Worm (Caenorhabditis elegans): ENCODE measurements around the gene fip-1.

DNA sequence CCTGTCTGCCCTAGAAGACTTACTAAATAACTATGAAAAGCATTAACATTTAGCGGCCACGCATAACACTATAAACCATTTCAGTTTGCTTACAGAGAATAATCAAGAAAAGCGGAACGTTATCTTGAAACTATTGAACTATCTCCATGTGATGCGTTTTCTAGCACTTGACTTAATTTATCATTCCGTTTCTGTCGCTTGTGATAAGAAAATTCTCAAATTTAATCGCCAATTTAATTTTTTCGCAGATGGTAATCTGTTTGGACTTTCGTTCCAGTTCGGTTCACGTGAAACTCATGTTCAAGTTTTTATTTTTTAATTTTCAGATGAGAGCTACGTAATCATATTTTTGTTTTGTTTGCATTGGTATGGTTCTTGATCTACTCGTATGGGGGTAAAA lies 17.4 kb downstream of the fip-1 start:
- TF ChIP-seq nhr-23 (tag; optimal IDR thresholded peaks at IDR 0.05) (no peak), unc-39 (tag; optimal IDR thresholded peaks at IDR 0.05) (no peak), aly-2 (tag; optimal IDR thresholded peaks at IDR 0.05) (no peak)

Data from whole organism, L2 larva.